Worm (Caenorhabditis elegans) whole organism, young adult: ENCODE results near the gene W01B6.3.

Source experiments
- B0019.2 ChIP-seq: fragments of 200-800 bp; sonication (Bioruptor generic); conservative IDR thresholded peaks from 2 replicates; pipeline ENCODE4 v1.3.6; 2022; ENCODE audit warnings: missing genetic modification reagents, missing genetic modification characterization, missing compliant biosample characterization
- B0035.1 ChIP-seq: sonication (generic microtip); optimal IDR thresholded peaks from 2 replicates; lab custom pipeline; 2016; ENCODE audit warnings: missing genetic modification characterization, mild to moderate bottlenecking, missing compliant biosample characterization, missing genotype, missing genetic modification reagents
- C17E4.6 ChIP-seq: fragments of 200-800 bp; sonication (Bioruptor generic); IDR thresholded peaks from 2 replicates; pipeline ENCODE4 v1.3.6; 2022; ENCODE audit warnings: missing genetic modification reagents, missing genetic modification characterization, missing compliant biosample characterization
- F22D6.2 ChIP-seq: sonication (generic microtip); optimal IDR thresholded peaks from 2 replicates; lab custom pipeline; 2016; ENCODE audit warnings: mild to moderate bottlenecking, missing genetic modification characterization, missing compliant biosample characterization
- F49E8.2 ChIP-seq: sonication (generic microtip); optimal IDR thresholded peaks from 3 replicates; lab custom pipeline; 2017; ENCODE audit warnings: missing genetic modification characterization, mild to moderate bottlenecking, missing compliant biosample characterization, antibody characterized with exemption, moderate library complexity; ENCODE audit not compliant: insufficient read depth
- F57A8.1 ChIP-seq: fragments of 200-800 bp; sonication (Bioruptor generic); optimal IDR thresholded peaks from 2 replicates; lab custom pipeline; 2018; ENCODE audit warnings: mild to moderate bottlenecking, missing genetic modification characterization, moderate library complexity, missing compliant biosample characterization
- Y53G8AR.9 ChIP-seq: fragments of 200-800 bp; sonication (Bioruptor generic); conservative IDR thresholded peaks from 2 replicates; pipeline ENCODE4 v1.3.6; 2022; ENCODE audit warnings: missing genetic modification reagents, missing genetic modification characterization, missing compliant biosample characterization
- Y67H2A.10 ChIP-seq: fragments of 200-800 bp; sonication (Bioruptor generic); conservative IDR thresholded peaks from 2 replicates; pipeline ENCODE4 v1.3.6; 2022; ENCODE audit warnings: missing genetic modification reagents, missing genetic modification characterization, missing compliant biosample characterization
- atf-7 ChIP-seq: sonication (generic microtip); optimal IDR thresholded peaks from 2 replicates; lab custom pipeline; 2017; ENCODE audit warnings: mild to moderate bottlenecking, missing genetic modification characterization, missing compliant biosample characterization
- attf-3 ChIP-seq: fragments of 200-800 bp; sonication (Bioruptor generic); conservative IDR thresholded peaks from 2 replicates; pipeline ENCODE4 v1.3.6; 2022; ENCODE audit warnings: missing genetic modification reagents, missing genetic modification characterization, missing compliant biosample characterization
- attf-5 ChIP-seq: fragments of 200-800 bp; sonication (Bioruptor generic); optimal IDR thresholded peaks from 2 replicates; lab custom pipeline; 2018; ENCODE audit warnings: mild to moderate bottlenecking, missing genetic modification characterization, missing compliant biosample characterization
- bed-1 ChIP-seq: fragments of 200-800 bp; sonication (Bioruptor generic); IDR thresholded peaks from 2 replicates; pipeline ENCODE4 v1.3.6; 2022; ENCODE audit warnings: missing genetic modification reagents, missing genetic modification characterization, missing compliant biosample characterization
- ceh-58 ChIP-seq: fragments of 200-800 bp; sonication (Bioruptor generic); IDR thresholded peaks from 2 replicates; pipeline ENCODE4 v1.3.6; 2022; ENCODE audit warnings: missing genetic modification characterization, missing compliant biosample characterization
- ceh-79 ChIP-seq: sonication (generic microtip); optimal IDR thresholded peaks from 2 replicates; lab custom pipeline; 2017; ENCODE audit warnings: mild to moderate bottlenecking, missing genetic modification characterization, missing compliant biosample characterization
- egl-18 ChIP-seq: fragments of 200-800 bp; sonication (Bioruptor generic); IDR thresholded peaks from 2 replicates; pipeline ENCODE4 v1.3.6; 2022; ENCODE audit warnings: missing genetic modification reagents, missing genetic modification characterization, missing compliant biosample characterization
- hrde-1 ChIP-seq: sonication (generic microtip); optimal IDR thresholded peaks from 2 replicates; lab custom pipeline; 2016; ENCODE audit warnings: missing genetic modification characterization, mild to moderate bottlenecking, missing compliant biosample characterization, moderate library complexity, missing genotype, missing genetic modification reagents, borderline replicate concordance
- hsf-1 ChIP-seq: fragments of 200-800 bp; sonication (Bioruptor generic); IDR thresholded peaks from 2 replicates; pipeline ENCODE4 v1.3.6; 2022; ENCODE audit warnings: missing genetic modification reagents, missing genetic modification characterization, missing compliant biosample characterization
- lag-1 ChIP-seq: fragments of 200-800 bp; sonication (Bioruptor generic); IDR thresholded peaks from 2 replicates; pipeline ENCODE4 v1.3.6; 2022; ENCODE audit warnings: missing genetic modification reagents, missing genetic modification characterization, missing compliant biosample characterization
- let-526 ChIP-seq: fragments of 200-800 bp; sonication (Bioruptor generic); IDR thresholded peaks from 2 replicates; pipeline ENCODE4 v1.3.6; 2022; ENCODE audit warnings: missing genetic modification reagents, missing genetic modification characterization, missing compliant biosample characterization
- let-607 ChIP-seq, 2 experiments: fragments of 200-800 bp in 1 of 2; sonication (Bioruptor generic) in 1 of 2; sonication (generic microtip) in 1 of 2; optimal IDR thresholded peaks; 2 replicates each; lab custom pipeline; 2016 to 2018; ENCODE audit warnings: mild to moderate bottlenecking in 2 of 2, missing compliant biosample characterization in 2 of 2, missing genetic modification characterization in 2 of 2, moderate library complexity in 2 of 2, missing genotype in 1 of 2
- lin-26 ChIP-seq: fragments of 200-800 bp; sonication (Bioruptor generic); IDR thresholded peaks from 2 replicates; pipeline ENCODE4 v1.3.6; 2022; ENCODE audit warnings: missing genetic modification reagents, missing genetic modification characterization, missing compliant biosample characterization
- lin-35 ChIP-seq, 3 experiments: fragments of 150-350 bp in 2 of 3; sonication (generic microtip) in 1 of 3; optimal IDR thresholded peaks; 2 replicates each; lab custom pipeline; 2014 to 2018; ENCODE audit warnings: missing biosample characterization in 3 of 3, missing genetic modification characterization in 3 of 3, missing genetic modification reagents in 3 of 3
- madf-10 ChIP-seq: sonication (generic microtip); optimal IDR thresholded peaks from 2 replicates; lab custom pipeline; 2016; ENCODE audit warnings: mild to moderate bottlenecking, missing genetic modification characterization, missing compliant biosample characterization
- madf-6 ChIP-seq: fragments of 200-800 bp; sonication (Bioruptor generic); IDR thresholded peaks from 2 replicates; pipeline ENCODE4 v1.3.6; 2022; ENCODE audit warnings: missing genetic modification reagents, missing genetic modification characterization, missing compliant biosample characterization
- madf-8 ChIP-seq: fragments of 200-800 bp; sonication (Bioruptor generic); conservative IDR thresholded peaks from 2 replicates; pipeline ENCODE4 v1.3.6; 2022; ENCODE audit warnings: missing genetic modification reagents, missing genetic modification characterization, missing compliant biosample characterization
- mxl-1 ChIP-seq: sonication (generic microtip); optimal IDR thresholded peaks from 2 replicates; lab custom pipeline; 2016; ENCODE audit warnings: missing genetic modification characterization, missing compliant biosample characterization
- nhr-120 ChIP-seq: fragments of 200-800 bp; sonication (Bioruptor generic); IDR thresholded peaks from 2 replicates; pipeline ENCODE4 v1.3.6; 2022; ENCODE audit warnings: missing genetic modification characterization, missing compliant biosample characterization
- nhr-90 ChIP-seq: sonication (generic microtip); optimal IDR thresholded peaks from 2 replicates; lab custom pipeline; 2016; ENCODE audit warnings: missing genotype, mild to moderate bottlenecking, missing genetic modification characterization, missing compliant biosample characterization
- rpc-1 ChIP-seq, 2 experiments: fragments of 150-350 bp in 1 of 2; sonication (generic microtip) in 1 of 2; optimal IDR thresholded peaks; 2 replicates each; lab custom pipeline; 2014 to 2018; ENCODE audit warnings: missing biosample characterization in 1 of 2, missing genetic modification characterization in 1 of 2, missing genetic modification reagents in 1 of 2, missing genotype in 1 of 2
- sdz-38 ChIP-seq: sonication (generic microtip); optimal IDR thresholded peaks from 2 replicates; lab custom pipeline; 2016; ENCODE audit warnings: missing genotype, missing genetic modification characterization, missing compliant biosample characterization
- tlf-1 ChIP-seq: fragments of 200-800 bp; sonication (Bioruptor generic); optimal IDR thresholded peaks from 2 replicates; lab custom pipeline; 2018; ENCODE audit warnings: mild to moderate bottlenecking, missing genetic modification characterization, missing compliant biosample characterization
- xnd-1 ChIP-seq: sonication (generic microtip); optimal IDR thresholded peaks from 2 replicates; lab custom pipeline; 2016; ENCODE audit warnings: missing genotype, missing genetic modification reagents, missing genetic modification characterization, missing compliant biosample characterization
- zim-3 ChIP-seq: sonication (generic microtip); optimal IDR thresholded peaks from 2 replicates; lab custom pipeline; 2017; ENCODE audit warnings: mild to moderate bottlenecking, missing genetic modification characterization, moderate library complexity, missing compliant biosample characterization
- ztf-3 ChIP-seq: fragments of 200-800 bp; sonication (Bioruptor generic); optimal IDR thresholded peaks from 2 replicates; lab custom pipeline; 2018; ENCODE audit warnings: mild to moderate bottlenecking, missing genetic modification characterization, missing compliant biosample characterization

The W01B6.3 gene

DNA sequence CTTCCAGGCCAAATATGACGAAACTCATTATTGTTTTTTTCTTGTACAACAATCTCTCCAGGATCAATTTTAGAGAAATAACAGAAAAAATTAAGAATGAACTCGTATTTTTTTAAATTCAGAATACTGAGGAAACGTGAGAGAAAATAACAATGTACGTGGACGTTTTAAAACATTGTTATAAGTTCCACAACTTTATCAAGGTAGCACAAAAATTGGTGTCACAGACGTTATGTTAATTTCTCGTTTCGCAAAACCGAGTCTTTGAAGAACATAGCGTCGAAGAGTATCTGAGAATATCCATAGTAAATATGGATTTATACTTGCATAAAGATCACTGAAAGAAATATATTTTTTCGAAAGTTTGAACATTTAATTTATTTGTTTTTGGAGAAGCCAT lies 21.3 kb downstream of the W01B6.3 start, which contains the start of gene T04B2.8:
Gene T04B2.8 (minus strand): TSS at position 101 of the 400 bp plus-strand sequence.
- TF ChIP-seq let-526 (GFP tag; lab: Robert Waterston, UW) (no peak), sdz-38 (no peak), lag-1 (GFP tag; lab: Robert Waterston, UW) (no peak), attf-3 (GFP tag; lab: Robert Waterston, UW) (no peak), madf-6 (GFP tag; lab: Robert Waterston, UW) (no peak), nhr-120 (GFP tag; lab: Robert Waterston, UW) (no peak), atf-7 (tag; lab: Kevin White, UChicago) (no peak)

DNA sequence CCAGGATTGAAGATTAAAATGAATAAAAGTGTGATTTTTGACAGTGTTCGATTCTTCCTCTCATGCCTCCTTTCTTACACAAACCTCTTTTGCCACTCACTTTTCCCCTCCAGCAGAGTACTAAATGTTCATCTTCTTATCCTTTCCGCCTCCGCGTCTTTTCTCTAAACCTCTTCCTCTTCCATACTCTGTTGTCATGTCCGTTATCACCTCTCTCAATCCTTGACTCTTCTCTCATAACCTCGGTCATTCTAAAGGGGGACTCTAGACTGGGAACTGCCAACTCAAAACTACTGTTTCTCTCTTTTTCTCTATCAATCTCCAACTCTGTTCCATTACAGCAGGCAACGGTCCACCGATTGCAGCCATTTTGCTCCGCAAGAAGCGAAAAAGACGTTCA lies 24.2 kb downstream of the W01B6.3 start:
- no peak for TF ChIP-seq attf-5 (GFP tag; lab: Kevin White, UChicago)
- TF ChIP-seq egl-18 (GFP tag; lab: Robert Waterston, UW) = no peak

DNA sequence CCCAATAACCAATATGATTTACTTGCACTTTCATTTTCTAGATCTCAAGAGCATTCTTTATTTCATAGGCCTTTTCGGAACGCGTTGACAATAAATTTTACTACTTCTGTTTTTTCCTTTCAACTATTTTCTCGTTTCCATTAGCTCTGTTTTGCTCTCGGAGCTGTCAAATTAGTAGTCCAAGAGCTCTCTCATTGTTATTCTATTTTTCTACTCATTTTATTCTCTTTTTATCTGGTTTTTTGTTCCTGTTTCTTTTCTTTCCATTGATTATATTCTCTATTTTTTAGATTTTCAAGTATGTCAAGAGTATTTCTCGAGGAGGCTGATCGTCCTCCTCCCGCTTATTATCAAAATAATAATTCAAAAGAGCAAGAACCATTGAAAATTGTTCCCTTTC lies 25.3 kb downstream of the W01B6.3 start, which contains the start of gene T04B2.3:
Gene T04B2.3 (plus strand): TSS at position 301 of the 400 bp plus-strand sequence.
- TF ChIP-seq hsf-1 (GFP tag; lab: Robert Waterston, UW) = no peak
- TF ChIP-seq lin-35 (GFP tag; optimal IDR thresholded peaks at IDR 0.05; lab: Kevin White, UChicago) = no peak
- TF ChIP-seq F22D6.2 = no peak
- TF ChIP-seq lin-26 (GFP tag; lab: Robert Waterston, UW) = no peak
- TF ChIP-seq madf-10 (tag; lab: Kevin White, UChicago) = no peak
- TF ChIP-seq xnd-1 (tag; lab: Kevin White, UChicago) = no peak
- no peak for TF ChIP-seq ztf-3 (GFP tag; lab: Kevin White, UChicago)
- TF ChIP-seq bed-1 (GFP tag; lab: Robert Waterston, UW) = no peak
- TF ChIP-seq madf-8 (GFP tag; lab: Robert Waterston, UW) = no peak
- no peak for TF ChIP-seq zim-3 (tag; lab: Kevin White, UChicago)

DNA sequence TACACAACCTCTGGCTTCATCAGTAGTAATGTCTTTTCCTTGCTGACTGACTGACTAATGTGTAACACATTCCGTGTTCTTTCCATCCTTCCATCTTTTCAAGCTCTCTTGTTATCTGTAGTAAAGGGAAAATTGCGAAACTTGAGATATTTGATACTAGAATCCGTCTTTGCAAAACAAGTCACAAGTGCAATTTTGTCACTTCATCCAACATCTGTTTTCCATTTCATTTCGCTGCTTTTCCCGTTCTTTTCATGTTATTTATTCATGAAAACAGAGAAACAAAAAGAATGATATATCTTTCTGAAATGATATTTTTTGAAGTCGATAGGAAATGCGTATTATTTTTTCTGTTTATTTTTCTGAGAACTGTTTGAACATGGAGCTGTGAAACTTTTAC lies 26.4 kb downstream of the W01B6.3 start:
- TF ChIP-seq egl-18 (GFP tag; lab: Robert Waterston, UW) (no peak), rpc-1 (optimal IDR thresholded peaks at IDR 0.05; lab: Kevin White, UChicago) (no peak), rpc-1 (tag; optimal IDR thresholded peaks at IDR 0.05; lab: Kevin White, UChicago) (no peak), B0035.1 (tag; lab: Kevin White, UChicago) (no peak), F57A8.1 (no peak), ceh-79 (no peak), ceh-58 (GFP tag; lab: Robert Waterston, UW) (no peak), hrde-1 (no peak), Y53G8AR.9 (GFP tag; lab: Robert Waterston, UW) (no peak), F49E8.2 (no peak), madf-10 (tag; lab: Kevin White, UChicago) (no peak), nhr-90 (tag; lab: Kevin White, UChicago) (no peak), Y67H2A.10 (no peak), let-607 (tag; optimal IDR thresholded peaks at IDR 0.05; lab: Kevin White, UChicago) (no peak), B0019.2 (no peak), zim-3 (tag; lab: Kevin White, UChicago) (no peak), tlf-1 (GFP tag; lab: Kevin White, UChicago) (no peak), atf-7 (tag; lab: Kevin White, UChicago) (no peak), C17E4.6 (GFP tag; lab: Robert Waterston, UW) (no peak), mxl-1 (tag; lab: Kevin White, UChicago) (no peak)
